Worm (Caenorhabditis elegans): Measurements from ENCODE around the gene F22E12.1.

Gene F22E12.1

ce11 chrV:10426253-10426652 lies 30.9 kb downstream of the F22E12.1 start, which contains the start of gene apc-10:
TSS of gene apc-10 (minus strand) at chrV:10426353.
- no peak for TF ChIP-seq nhr-12 (tag; optimal IDR thresholded peaks at IDR 0.05)
- no peak for TF ChIP-seq sptf-1 (tag; optimal IDR thresholded peaks at IDR 0.05)
- TF ChIP-seq sem-2 (GFP tag; optimal IDR thresholded peaks at IDR 0.05), result no peak
- TF ChIP-seq nhr-76 (tag; optimal IDR thresholded peaks at IDR 0.05), result no peak
- TF ChIP-seq nhr-28 (tag; optimal IDR thresholded peaks at IDR 0.05), result no peak
- no peak for TF ChIP-seq hlh-1 (tag; optimal IDR thresholded peaks at IDR 0.05)
- no peak for TF ChIP-seq tbx-8 (GFP tag; optimal IDR thresholded peaks at IDR 0.05)
- no peak for TF ChIP-seq flh-1 (GFP tag; optimal IDR thresholded peaks at IDR 0.05)
- TF ChIP-seq lin-13 (tag; optimal IDR thresholded peaks at IDR 0.05), result no peak
- TF ChIP-seq elt-3 (tag; optimal IDR thresholded peaks at IDR 0.05), result no peak
- TF ChIP-seq elt-1 (tag; optimal IDR thresholded peaks at IDR 0.05; ENCODE audit: borderline replicate concordance, insufficient read depth), result no peak
- TF ChIP-seq bed-3 (GFP tag; optimal IDR thresholded peaks at IDR 0.05), result no peak
- TF ChIP-seq nhr-2 (tag; optimal IDR thresholded peaks at IDR 0.05), result no peak
- TF ChIP-seq ces-1 (GFP tag; optimal IDR thresholded peaks at IDR 0.05), result no peak
- TF ChIP-seq ham-2 (GFP tag; optimal IDR thresholded peaks at IDR 0.05), result no peak
- TF ChIP-seq unc-39 (tag; optimal IDR thresholded peaks at IDR 0.05), result no peak
- no peak for TF ChIP-seq cnd-1 (tag; optimal IDR thresholded peaks at IDR 0.05)
- TF ChIP-seq pha-4 (tag; optimal IDR thresholded peaks at IDR 0.05), result no peak
- no peak for TF ChIP-seq unc-62 (GFP tag; optimal IDR thresholded peaks at IDR 0.05)

- TF ChIP-seq ces-1 (GFP tag; optimal IDR thresholded peaks at IDR 0.05) (no peak), cnd-1 (tag; optimal IDR thresholded peaks at IDR 0.05) (no peak), ceh-39 (tag; optimal IDR thresholded peaks at IDR 0.05) (no peak), sem-2 (GFP tag; optimal IDR thresholded peaks at IDR 0.05) (no peak), unc-120 (tag; optimal IDR thresholded peaks at IDR 0.05; ENCODE audit: poor library complexity, severe bottlenecking) (no peak), ztf-11 (tag; optimal IDR thresholded peaks at IDR 0.05) (no peak), snpc-4 (tag; optimal IDR thresholded peaks at IDR 0.05) (no peak), unc-62 (GFP tag; optimal IDR thresholded peaks at IDR 0.05) (no peak)
Observed at ce11 chrV:10425098-10425497, 32.0 kb downstream of the F22E12.1 start, which contains the start of gene col-12. TSS of gene col-12 (minus strand) at chrV:10425198.

ce11 chrV:10423511-10423910 lies 33.6 kb downstream of the F22E12.1 start:
- TF ChIP-seq nhr-28 (tag; optimal IDR thresholded peaks at IDR 0.05) (no peak), M03D4.4 (tag; optimal IDR thresholded peaks at IDR 0.05) (no peak), mep-1 (tag; optimal IDR thresholded peaks at IDR 0.05) (no peak), drap-1 (GFP tag; optimal IDR thresholded peaks at IDR 0.05) (no peak), elt-1 (tag; optimal IDR thresholded peaks at IDR 0.05; ENCODE audit: borderline replicate concordance, insufficient read depth) (no peak), cnd-1 (tag; optimal IDR thresholded peaks at IDR 0.05) (no peak), ceh-83 (GFP tag; optimal IDR thresholded peaks at IDR 0.05) (no peak), lin-32 (GFP tag; optimal IDR thresholded peaks at IDR 0.05) (no peak), nhr-2 (tag; optimal IDR thresholded peaks at IDR 0.05) (no peak)

- TF ChIP-seq lsy-2 (tag; optimal IDR thresholded peaks at IDR 0.05) (no peak), mab-5 (tag; optimal IDR thresholded peaks at IDR 0.05) (no peak), ztf-11 (tag; optimal IDR thresholded peaks at IDR 0.05) (no peak), cnd-1 (tag; optimal IDR thresholded peaks at IDR 0.05) (no peak)
Observed at ce11 chrV:10421802-10422201, 35.3 kb downstream of the F22E12.1 start, which contains the start of gene col-13. TSS of gene col-13 (minus strand) at chrV:10421902.

ce11 chrV:10418961-10419360 lies 38.2 kb downstream of the F22E12.1 start, which contains the start of gene F15H10.5:
TSS of gene F15H10.5 (minus strand) at chrV:10419061.
- TF ChIP-seq ham-2 (GFP tag; optimal IDR thresholded peaks at IDR 0.05) (no peak), unc-120 (tag; optimal IDR thresholded peaks at IDR 0.05; ENCODE audit: poor library complexity, severe bottlenecking) (no peak), drap-1 (GFP tag; optimal IDR thresholded peaks at IDR 0.05) (no peak), blmp-1 (tag; optimal IDR thresholded peaks at IDR 0.05) (no peak), zip-8 (tag; optimal IDR thresholded peaks at IDR 0.05) (no peak), elt-3 (tag; optimal IDR thresholded peaks at IDR 0.05) (no peak), unc-39 (tag; optimal IDR thresholded peaks at IDR 0.05) (no peak), lin-32 (GFP tag; optimal IDR thresholded peaks at IDR 0.05) (no peak), ces-1 (GFP tag; optimal IDR thresholded peaks at IDR 0.05) (no peak), ceh-39 (tag; optimal IDR thresholded peaks at IDR 0.05) (no peak), lin-13 (tag; optimal IDR thresholded peaks at IDR 0.05) (no peak), nhr-237 (tag; optimal IDR thresholded peaks at IDR 0.05) (no peak), bed-3 (GFP tag; optimal IDR thresholded peaks at IDR 0.05) (no peak), sem-2 (GFP tag; optimal IDR thresholded peaks at IDR 0.05) (no peak), tbx-8 (GFP tag; optimal IDR thresholded peaks at IDR 0.05) (no peak), ceh-43 (GFP tag; optimal IDR thresholded peaks at IDR 0.05) (no peak), snpc-4 (tag; optimal IDR thresholded peaks at IDR 0.05) (no peak), nhr-28 (tag; optimal IDR thresholded peaks at IDR 0.05) (no peak), elt-1 (tag; optimal IDR thresholded peaks at IDR 0.05; ENCODE audit: borderline replicate concordance, insufficient read depth) (no peak), hlh-1 (tag; optimal IDR thresholded peaks at IDR 0.05) (no peak)
